1 fruit fly cellular context compared by ENCODE assay signal in the genomic region with DNA sequence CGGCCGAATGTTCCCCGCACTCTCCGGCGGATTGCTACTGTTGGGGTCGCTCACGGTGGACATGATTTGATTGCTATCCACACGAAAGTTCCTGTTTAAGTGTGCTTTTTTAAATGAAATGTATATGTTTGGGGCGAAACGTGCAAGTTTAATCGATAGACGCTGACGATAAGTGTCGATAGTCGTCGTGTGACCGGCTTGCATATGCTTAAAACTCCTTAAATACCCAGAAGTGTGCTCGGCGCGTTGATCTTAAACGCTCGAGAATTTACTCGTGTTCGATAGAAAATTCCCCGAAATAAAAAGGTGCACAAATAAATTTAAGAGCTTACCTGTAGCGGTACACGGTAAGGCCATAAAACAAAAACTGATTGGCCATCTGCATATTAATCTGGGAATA.
A peak's percentile ranks its signal among the peaks of the same experiment; 100 is the strongest.
TF ChIP-seq lines count a peak whose summit lies in the region.

A gene (minus strand): TSS at position 179 of the 400 bp plus-strand sequence.
A gene (plus strand): TSS at position 181 of the 400 bp plus-strand sequence.

TF ChIP-seq in whole organism, embryonic, 481 proteins besides CTCF, POLR2A, EP300 and RAD21 (continued from another document):
- TF ChIP-seq Dll (GFP tag; IDR thresholded peaks at IDR 0.05; lab: Robert Waterston, UW; ENCODE audit: partially characterized antibody): peak; percentile 67
- no peak for TF ChIP-seq sr (GFP tag; IDR thresholded peaks at IDR 0.05; lab: Robert Waterston, UW)
- no peak for TF ChIP-seq CG32532 (GFP tag; IDR thresholded peaks at IDR 0.05; lab: Robert Waterston, UW)
- TF ChIP-seq Bgb (GFP tag; IDR thresholded peaks at IDR 0.05; lab: Robert Waterston, UW; ENCODE audit: partially characterized antibody): peak; percentile 75
- no peak for TF ChIP-seq CG1792 (GFP tag; optimal IDR thresholded peaks at IDR 0.05; lab: Kevin White, UChicago)
- TF ChIP-seq CG32767 (GFP tag; IDR thresholded peaks at IDR 0.05; lab: Robert Waterston, UW): no peak
- no peak for TF ChIP-seq gem (tag; optimal IDR thresholded peaks at IDR 0.05; lab: Kevin White, UChicago)
- no peak for TF ChIP-seq Hmx (GFP tag; optimal IDR thresholded peaks at IDR 0.05; lab: Kevin White, UChicago)
- no peak for TF ChIP-seq CG14667 (GFP tag; IDR thresholded peaks at IDR 0.05; lab: Robert Waterston, UW)
- no peak for TF ChIP-seq Kr (GFP tag; optimal IDR thresholded peaks at IDR 0.05; lab: Kevin White, UChicago)
- no peak for TF ChIP-seq tx (GFP tag; optimal IDR thresholded peaks at IDR 0.05; lab: Kevin White, UChicago)
- TF ChIP-seq Meics (GFP tag; optimal IDR thresholded peaks at IDR 0.05; lab: Kevin White, UChicago): no peak
- TF ChIP-seq cato (GFP tag; optimal IDR thresholded peaks at IDR 0.05; lab: Kevin White, UChicago; ENCODE audit: borderline replicate concordance): no peak
- no peak for TF ChIP-seq CG1602 (GFP tag; optimal IDR thresholded peaks at IDR 0.05; lab: Kevin White, UChicago)
- peak; percentile 77 for TF ChIP-seq CG13287 (GFP tag; IDR thresholded peaks at IDR 0.05; lab: Robert Waterston, UW; ENCODE audit: partially characterized antibody)
- TF ChIP-seq insv (GFP tag; optimal IDR thresholded peaks at IDR 0.05; lab: Kevin White, UChicago): no peak
- TF ChIP-seq CG11247 (GFP tag; IDR thresholded peaks at IDR 0.05; lab: Robert Waterston, UW): no peak
- peak; percentile 18 for TF ChIP-seq CG14710 (tag; optimal IDR thresholded peaks at IDR 0.05; lab: Kevin White, UChicago)
TF ChIP-seq in whole organism, embryonic: peak in this region for 46.
